Fruit fly (Drosophila melanogaster) whole organism, prepupa: ENCODE measurements around the gene Mocs1.

Experiments
- Blimp-1 ChIP-seq: fragments of 200-800 bp; sonication (Bioruptor generic); optimal IDR thresholded peaks from 3 replicates; lab custom pipeline; 2017; ENCODE audit warnings: missing biosample characterization, missing genetic modification characterization, mild to moderate bottlenecking, moderate library complexity, missing genetic modification reagents
- CG10631 ChIP-seq: fragments of 200-800 bp; sonication (Bioruptor generic); optimal IDR thresholded peaks from 2 replicates; lab custom pipeline; 2016; ENCODE audit warnings: missing biosample characterization, missing genetic modification characterization
- CG10669 ChIP-seq: fragments of 200-800 bp; sonication (Bioruptor generic); optimal IDR thresholded peaks from 3 replicates; lab custom pipeline; 2018; ENCODE audit warnings: missing biosample characterization, mild to moderate bottlenecking, missing genetic modification characterization, moderate library complexity
- CG11294 ChIP-seq: fragments of 200-800 bp; sonication (Bioruptor generic); IDR thresholded peaks from 2 replicates; pipeline ENCODE4 v1.3.6; 2022; ENCODE audit warnings: missing biosample characterization, missing genetic modification characterization
- CG11762 ChIP-seq: fragments of 200-800 bp; sonication (Bioruptor generic); optimal IDR thresholded peaks from 3 replicates; lab custom pipeline; 2016; ENCODE audit warnings: missing biosample characterization, missing genetic modification characterization; ENCODE audit not compliant: insufficient read depth
- CG11902 ChIP-seq: fragments of 200-800 bp; sonication (Bioruptor generic); optimal IDR thresholded peaks from 3 replicates; lab custom pipeline; 2016; ENCODE audit warnings: missing biosample characterization, missing genetic modification characterization
- CG15336 ChIP-seq: fragments of 200-800 bp; sonication (Bioruptor generic); IDR thresholded peaks from 2 replicates; pipeline ENCODE4 v1.3.6; 2022; ENCODE audit warnings: missing biosample characterization, missing genetic modification characterization
- CG1621 ChIP-seq: fragments of 200-800 bp; sonication (Bioruptor generic); optimal IDR thresholded peaks from 3 replicates; lab custom pipeline; 2018; ENCODE audit warnings: missing biosample characterization, mild to moderate bottlenecking, missing genetic modification characterization
- CG16779 ChIP-seq: fragments of 200-800 bp; sonication (Bioruptor generic); optimal IDR thresholded peaks from 3 replicates; lab custom pipeline; 2017; ENCODE audit warnings: missing biosample characterization, mild to moderate bottlenecking, missing genetic modification characterization
- CG3032 ChIP-seq: fragments of 200-800 bp; optimal IDR thresholded peaks from 2 replicates; lab custom pipeline; 2019; ENCODE audit warnings: missing biosample characterization, mild to moderate bottlenecking, missing genetic modification characterization, moderate library complexity
- CG32006 ChIP-seq: fragments of 200-800 bp; sonication (Bioruptor generic); optimal IDR thresholded peaks from 3 replicates; lab custom pipeline; 2017; ENCODE audit warnings: missing biosample characterization, mild to moderate bottlenecking, missing genetic modification characterization
- CG34406 ChIP-seq: fragments of 200-800 bp; sonication (Bioruptor generic); optimal IDR thresholded peaks from 3 replicates; lab custom pipeline; 2016; ENCODE audit warnings: missing biosample characterization, missing genetic modification characterization
- CG3919 ChIP-seq: fragments of 200-800 bp; sonication (Bioruptor generic); optimal IDR thresholded peaks from 3 replicates; lab custom pipeline; 2016; ENCODE audit warnings: missing biosample characterization, missing genetic modification characterization
- CG4318 ChIP-seq: fragments of 200-800 bp; sonication (Bioruptor generic); optimal IDR thresholded peaks from 3 replicates; lab custom pipeline; 2017; ENCODE audit warnings: missing biosample characterization, mild to moderate bottlenecking, missing genetic modification characterization
- CG6163 ChIP-seq: fragments of 200-800 bp; sonication (Bioruptor generic); IDR thresholded peaks from 3 replicates; pipeline ENCODE4 v1.3.6; 2022; ENCODE audit warnings: missing biosample characterization, missing genetic modification characterization
- CG6808 ChIP-seq: fragments of 200-800 bp; sonication (Bioruptor generic); optimal IDR thresholded peaks from 3 replicates; lab custom pipeline; 2017; ENCODE audit warnings: missing biosample characterization, missing genetic modification characterization, mild to moderate bottlenecking, moderate library complexity, missing genetic modification reagents
- CG7368 ChIP-seq: fragments of 200-800 bp; sonication (Bioruptor generic); optimal IDR thresholded peaks from 3 replicates; lab custom pipeline; 2016; ENCODE audit warnings: missing biosample characterization, missing genetic modification characterization
- CG8119 ChIP-seq: fragments of 200-800 bp; sonication (Bioruptor generic); IDR thresholded peaks from 3 replicates; pipeline ENCODE4 v1.3.6; 2022; ENCODE audit warnings: missing biosample characterization, missing genetic modification characterization
- CG8632 ChIP-seq: fragments of 200-800 bp; sonication (Bioruptor generic); optimal IDR thresholded peaks from 3 replicates; lab custom pipeline; 2016; ENCODE audit warnings: missing biosample characterization, missing genetic modification characterization
- Eip75B ChIP-seq: fragments of 200-800 bp; sonication (Bioruptor generic); optimal IDR thresholded peaks from 3 replicates; lab custom pipeline; 2016; ENCODE audit warnings: missing biosample characterization, missing genetic modification characterization
- Eip93F ChIP-seq: fragments of 200-800 bp; sonication (Bioruptor generic); optimal IDR thresholded peaks from 2 replicates; lab custom pipeline; 2016; ENCODE audit warnings: missing biosample characterization, mild to moderate bottlenecking, missing genetic modification characterization
- Ets21C ChIP-seq: fragments of 200-800 bp; sonication (Bioruptor generic); optimal IDR thresholded peaks from 3 replicates; lab custom pipeline; 2016; ENCODE audit warnings: missing biosample characterization, missing genetic modification characterization
- Ets96B ChIP-seq: fragments of 200-800 bp; optimal IDR thresholded peaks from 2 replicates; lab custom pipeline; 2019; ENCODE audit warnings: missing biosample characterization, mild to moderate bottlenecking, missing genetic modification characterization, moderate library complexity
- Gug ChIP-seq: fragments of 200-800 bp; sonication (Bioruptor generic); IDR thresholded peaks from 2 replicates; pipeline ENCODE4 v1.3.6; 2022; ENCODE audit warnings: missing biosample characterization, missing genetic modification characterization
- Hr39 ChIP-seq: fragments of 200-800 bp; sonication (Bioruptor generic); optimal IDR thresholded peaks from 2 replicates; lab custom pipeline; 2016; ENCODE audit warnings: missing biosample characterization, missing genetic modification characterization
- Met ChIP-seq: fragments of 200-800 bp; sonication (Bioruptor generic); optimal IDR thresholded peaks from 3 replicates; lab custom pipeline; 2016; ENCODE audit warnings: missing biosample characterization, missing genetic modification characterization
- Smox ChIP-seq: fragments of 200-800 bp; sonication (Bioruptor generic); optimal IDR thresholded peaks from 3 replicates; lab custom pipeline; 2016; ENCODE audit warnings: missing biosample characterization, missing genetic modification characterization
- Sox102F ChIP-seq: fragments of 200-800 bp; sonication (Bioruptor generic); optimal IDR thresholded peaks from 2 replicates; lab custom pipeline; 2016; ENCODE audit warnings: missing biosample characterization, mild to moderate bottlenecking, missing genetic modification characterization
- Sox14 ChIP-seq: fragments of 200-800 bp; sonication (Bioruptor generic); optimal IDR thresholded peaks from 3 replicates; lab custom pipeline; 2016; ENCODE audit warnings: missing biosample characterization, missing genetic modification characterization
- Sox15 ChIP-seq: fragments of 200-800 bp; sonication (Bioruptor generic); optimal IDR thresholded peaks from 3 replicates; lab custom pipeline; 2016; ENCODE audit warnings: missing biosample characterization, missing genetic modification characterization
- achi ChIP-seq: fragments of 200-800 bp; sonication (Bioruptor generic); optimal IDR thresholded peaks from 3 replicates; lab custom pipeline; 2016; ENCODE audit warnings: missing biosample characterization, missing genetic modification characterization
- acj6 ChIP-seq: fragments of 200-800 bp; sonication (Bioruptor generic); optimal IDR thresholded peaks from 3 replicates; lab custom pipeline; 2016; ENCODE audit warnings: missing biosample characterization, missing genetic modification characterization
- cyc ChIP-seq: fragments of 200-800 bp; sonication (Bioruptor generic); optimal IDR thresholded peaks from 3 replicates; lab custom pipeline; 2016; ENCODE audit warnings: missing biosample characterization, missing genetic modification characterization
- dsx ChIP-seq: fragments of 200-800 bp; optimal IDR thresholded peaks from 3 replicates; lab custom pipeline; 2019; ENCODE audit warnings: missing biosample characterization, mild to moderate bottlenecking, missing genetic modification characterization, moderate library complexity; ENCODE audit not compliant: poor library complexity, severe bottlenecking
- eg ChIP-seq: fragments of 200-800 bp; sonication (Bioruptor generic); IDR thresholded peaks from 3 replicates; pipeline ENCODE4 v1.3.6; 2022; ENCODE audit warnings: missing biosample characterization, missing genetic modification characterization
- esn ChIP-seq: fragments of 200-800 bp; sonication (Bioruptor generic); optimal IDR thresholded peaks from 2 replicates; lab custom pipeline; 2016; ENCODE audit warnings: missing biosample characterization, mild to moderate bottlenecking, missing genetic modification characterization, moderate library complexity
- fd59A ChIP-seq: fragments of 200-800 bp; sonication (Bioruptor generic); optimal IDR thresholded peaks from 2 replicates; lab custom pipeline; 2017; ENCODE audit warnings: missing biosample characterization, mild to moderate bottlenecking, missing genetic modification characterization, missing genetic modification reagents
- fkh ChIP-seq: fragments of 200-800 bp; sonication (Bioruptor generic); optimal IDR thresholded peaks from 3 replicates; lab custom pipeline; 2017; ENCODE audit warnings: missing biosample characterization, mild to moderate bottlenecking, missing genetic modification characterization, moderate library complexity
- net ChIP-seq: fragments of 200-800 bp; sonication (Bioruptor generic); optimal IDR thresholded peaks from 3 replicates; lab custom pipeline; 2016; ENCODE audit warnings: missing biosample characterization, missing genetic modification characterization
- pdm3 ChIP-seq: fragments of 200-800 bp; sonication (Bioruptor generic); optimal IDR thresholded peaks from 3 replicates; lab custom pipeline; 2016; ENCODE audit warnings: missing biosample characterization, missing genetic modification characterization
- salr ChIP-seq, 2 experiments: fragments of 200-800 bp; sonication (Bioruptor generic); optimal IDR thresholded peaks; 3 replicates each; lab custom pipeline; 2016 to 2018; ENCODE audit warnings: missing biosample characterization in 2 of 2, missing genetic modification characterization in 2 of 2, mild to moderate bottlenecking in 1 of 2
- spab ChIP-seq: fragments of 200-800 bp; sonication (Bioruptor generic); optimal IDR thresholded peaks from 2 replicates; lab custom pipeline; 2017; ENCODE audit warnings: missing biosample characterization, mild to moderate bottlenecking, missing genetic modification characterization, missing genetic modification reagents
- ss ChIP-seq, 2 experiments: fragments of 200-800 bp; sonication (Bioruptor generic); optimal IDR thresholded peaks; 2 replicates in 1 of 2; 3 replicates in 1 of 2; lab custom pipeline; 2017 to 2018; ENCODE audit warnings: mild to moderate bottlenecking in 2 of 2, missing biosample characterization in 2 of 2, missing genetic modification characterization in 2 of 2, moderate library complexity in 1 of 2
- topi ChIP-seq: fragments of 200-800 bp; sonication (Bioruptor generic); optimal IDR thresholded peaks from 3 replicates; lab custom pipeline; 2016; ENCODE audit warnings: missing biosample characterization, missing genetic modification characterization
- vri ChIP-seq: fragments of 200-800 bp; sonication (Bioruptor generic); optimal IDR thresholded peaks from 3 replicates; lab custom pipeline; 2016; ENCODE audit warnings: missing biosample characterization, mild to moderate bottlenecking, missing genetic modification characterization

Gene Mocs1

DNA sequence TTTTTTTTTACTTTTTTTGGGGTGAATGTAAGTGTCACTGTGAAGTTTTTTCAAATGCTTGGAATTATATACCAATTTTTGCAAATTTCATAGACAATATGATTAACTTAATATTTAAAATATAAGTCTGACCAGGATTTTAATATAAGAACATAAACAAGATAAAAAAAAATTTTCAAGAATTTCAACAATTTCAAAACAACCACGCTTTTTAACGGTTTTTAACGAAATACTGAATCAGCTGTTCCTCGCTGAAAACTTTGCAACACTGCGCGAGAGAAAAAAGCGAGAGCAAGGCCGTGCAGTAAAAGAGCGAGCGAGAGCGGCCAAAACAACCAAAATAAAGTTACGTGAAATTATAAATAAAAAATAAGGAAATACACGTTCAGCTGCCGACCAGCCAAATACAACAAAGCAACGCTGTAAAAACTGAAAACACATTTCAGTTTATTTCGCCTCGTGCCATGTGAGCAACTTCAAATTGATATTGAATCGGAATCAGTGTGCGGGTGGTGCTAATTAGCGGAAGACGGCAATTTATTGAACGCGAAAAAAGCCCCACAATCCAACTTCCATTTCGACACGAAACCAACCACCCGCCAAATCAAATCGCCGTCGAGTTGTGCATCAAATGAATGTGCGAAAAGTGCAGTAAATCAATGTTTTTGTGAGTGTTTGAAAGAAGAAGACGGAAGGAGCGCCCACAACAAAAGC, 26.0 kb downstream of the Mocs1 start, which contains the start of the genes CG46439, Iyd and CG33947 (continued):
- TF ChIP-seq CG1621 (tag; lab: Kevin White, UChicago) (peak; percentile 65), fd59A (GFP tag; lab: Kevin White, UChicago) (no peak), Sox14 (GFP tag; lab: Kevin White, UChicago) (peak; percentile 58), Eip93F (peak; percentile 71), fkh (GFP tag; lab: Kevin White, UChicago) (no peak), CG3032 (peak; percentile 62), acj6 (GFP tag; lab: Kevin White, UChicago) (peak; percentile 22), Smox (peak; percentile 46), spab (GFP tag; lab: Kevin White, UChicago) (peak; percentile 70), Blimp-1 (peak; percentile 28), CG6163 (GFP tag; lab: Robert Waterston, UW) (peak; percentile 90), CG7368 (GFP tag; lab: Kevin White, UChicago) (peak; percentile 31), CG16779 (tag; lab: Kevin White, UChicago) (peak; percentile 86), Ets21C (GFP tag; lab: Kevin White, UChicago) (no peak), pdm3 (GFP tag; lab: Kevin White, UChicago) (peak; percentile 36), Gug (GFP tag; lab: Robert Waterston, UW) (peak; percentile 55; the same call in 1 of the 2 replicates), Met (GFP tag; lab: Kevin White, UChicago) (peak; percentile 40), CG11902 (GFP tag; lab: Kevin White, UChicago) (no peak), vri (GFP tag; lab: Kevin White, UChicago) (peak; percentile 79), CG11294 (no peak; the same call in 1 of the 2 replicates), CG15336 (GFP tag; lab: Robert Waterston, UW) (peak; percentile 80), CG10631 (GFP tag; lab: Kevin White, UChicago) (no peak), dsx (GFP tag; lab: Kevin White, UChicago) (peak; percentile 30), CG8119 (peak; percentile 84; the same call in 2 of the 3 replicates), salr (GFP tag; optimal IDR thresholded peaks at IDR 0.05; lab: Kevin White, UChicago) (peak in 1 of 2 experiments; percentile 9), CG11762 (GFP tag; lab: Kevin White, UChicago) (peak; percentile 3), CG34406 (GFP tag; lab: Kevin White, UChicago) (peak; percentile 46), eg (GFP tag; lab: Robert Waterston, UW) (peak; percentile 90), CG4318 (GFP tag; lab: Kevin White, UChicago) (no peak), topi (peak; percentile 51)

DNA sequence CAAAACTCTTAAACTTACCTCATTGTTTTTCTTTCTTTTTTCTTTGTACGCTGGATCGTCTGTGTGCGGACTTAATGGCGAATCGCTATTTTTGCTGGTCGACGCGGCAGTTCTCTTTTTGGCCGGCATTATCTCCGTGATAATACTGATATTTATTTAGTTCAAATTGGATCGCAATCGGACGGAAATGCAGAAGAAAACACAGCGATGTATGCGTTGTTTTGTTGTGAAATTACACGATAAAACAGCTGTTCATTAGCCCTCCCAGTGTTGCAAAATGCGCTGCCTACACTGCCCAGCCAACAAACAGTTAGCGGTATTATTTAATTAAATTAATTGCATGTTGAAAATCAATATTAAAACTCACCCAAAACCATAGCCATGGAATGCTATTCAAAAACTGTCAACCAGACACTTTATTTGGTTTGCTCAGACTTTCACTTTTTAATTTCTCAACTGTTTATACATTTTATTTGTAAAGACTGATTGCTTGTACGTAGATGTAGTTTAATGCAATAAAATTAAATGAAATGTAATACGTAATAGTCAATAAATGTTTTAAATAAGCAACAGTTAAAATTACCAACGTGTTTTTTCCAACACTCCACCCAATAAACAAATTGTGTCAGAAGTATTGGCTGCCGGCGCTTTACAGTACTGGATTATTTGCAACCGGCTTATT, 27.8 kb downstream of the Mocs1 start, which contains the start of the genes Irbp18 and APP-BP1:
Irbp18 (minus strand) TSS at position 205 of the 682 bp plus-strand sequence.
APP-BP1 (plus strand) TSS at position 431 of the 682 bp plus-strand sequence.
- TF ChIP-seq ss (GFP tag; optimal IDR thresholded peaks at IDR 0.05; lab: Kevin White, UChicago) (peak in 1 of 2 experiments; percentile 90), CG6808 (peak; percentile 87), Sox15 (peak; percentile 94), cyc (GFP tag; lab: Kevin White, UChicago) (peak; percentile 96), CG8632 (peak; percentile 92), salr (GFP tag; optimal IDR thresholded peaks at IDR 0.05; lab: Kevin White, UChicago) (peak; percentile 87 to 96), CG15336 (GFP tag; lab: Robert Waterston, UW) (peak; percentile 88), esn (GFP tag; lab: Kevin White, UChicago) (peak; percentile 98), CG8119 (peak; percentile 90), achi (GFP tag; lab: Kevin White, UChicago) (peak; percentile 95), net (peak; percentile 95), Gug (GFP tag; lab: Robert Waterston, UW) (peak; percentile 85), Eip75B (GFP tag; lab: Kevin White, UChicago) (peak; percentile 96), Ets21C (GFP tag; lab: Kevin White, UChicago) (peak; percentile 93), CG34406 (GFP tag; lab: Kevin White, UChicago) (peak; percentile 95), Met (GFP tag; lab: Kevin White, UChicago) (peak; percentile 96), CG10669 (peak; percentile 94), CG10631 (GFP tag; lab: Kevin White, UChicago) (peak; percentile 95), Blimp-1 (peak; percentile 87), CG11294 (peak; percentile 77), Hr39 (GFP tag; lab: Kevin White, UChicago) (peak; percentile 96), Ets96B (tag; lab: Kevin White, UChicago) (peak; percentile 90), CG32006 (GFP tag; lab: Kevin White, UChicago) (peak; percentile 97), Smox (peak; percentile 96), CG3919 (peak; percentile 95), CG11762 (GFP tag; lab: Kevin White, UChicago) (peak; percentile 96), fkh (GFP tag; lab: Kevin White, UChicago) (peak; percentile 84), Sox102F (peak; percentile 97)
